Worm (Caenorhabditis elegans) whole organism, early embryonic: ENCODE data around the gene B0554.7.

ENCODE experiments used
- B0310.2 ChIP-seq: sonication (generic microtip); optimal IDR thresholded peaks from 2 replicates; lab custom pipeline; 2016; ENCODE audit warnings: mild to moderate bottlenecking, missing genetic modification characterization, missing compliant biosample characterization
- F13C5.2 ChIP-seq: sonication (generic microtip); optimal IDR thresholded peaks from 2 replicates; lab custom pipeline; 2017; ENCODE audit warnings: mild to moderate bottlenecking, missing genetic modification characterization, inconsistent platforms, missing compliant biosample characterization
- aly-1 ChIP-seq: sonication (generic microtip); optimal IDR thresholded peaks from 2 replicates; lab custom pipeline; 2016; ENCODE audit warnings: missing genetic modification characterization, missing compliant biosample characterization
- ama-1 ChIP-seq: fragments of 150-350 bp; optimal IDR thresholded peaks from 2 replicates; lab custom pipeline; 2014
- ceh-13 ChIP-seq: fragments of 200-800 bp; sonication (Bioruptor generic); optimal IDR thresholded peaks from 2 replicates; lab custom pipeline; 2018; ENCODE audit warnings: mild to moderate bottlenecking, missing genetic modification characterization, missing compliant biosample characterization
- ceh-36 ChIP-seq: sonication (generic microtip); optimal IDR thresholded peaks from 2 replicates; lab custom pipeline; 2016; ENCODE audit warnings: missing genetic modification characterization, inconsistent platforms, missing compliant biosample characterization
- ets-7 ChIP-seq: sonication (generic microtip); optimal IDR thresholded peaks from 2 replicates; lab custom pipeline; 2016; ENCODE audit warnings: missing genotype, missing genetic modification characterization, missing compliant biosample characterization
- flt-1 ChIP-seq: fragments of 200-800 bp; sonication (Bioruptor generic); IDR thresholded peaks from 2 replicates; pipeline ENCODE4 v1.3.6; 2022; ENCODE audit warnings: missing genetic modification characterization, missing compliant biosample characterization
- hmbx-1 ChIP-seq: sonication (generic microtip); optimal IDR thresholded peaks from 2 replicates; lab custom pipeline; 2016; ENCODE audit warnings: mild to moderate bottlenecking, missing genetic modification characterization, missing compliant biosample characterization
- hmg-4 ChIP-seq: fragments of 200-800 bp; sonication (Bioruptor generic); optimal IDR thresholded peaks from 2 replicates; lab custom pipeline; 2018; ENCODE audit warnings: mild to moderate bottlenecking, missing genetic modification characterization, missing compliant biosample characterization
- hnd-1 ChIP-seq: sonication (generic microtip); optimal IDR thresholded peaks from 2 replicates; lab custom pipeline; 2016; ENCODE audit warnings: missing genetic modification characterization, missing compliant biosample characterization
- pes-1 ChIP-seq: fragments of 200-800 bp; sonication (Bioruptor generic); IDR thresholded peaks from 2 replicates; pipeline ENCODE4 v1.3.6; 2022; ENCODE audit warnings: missing genetic modification reagents, missing genetic modification characterization, missing compliant biosample characterization
- scrt-1 ChIP-seq: fragments of 200-800 bp; sonication (Bioruptor generic); IDR thresholded peaks from 2 replicates; pipeline ENCODE4 v1.3.6; 2022; ENCODE audit warnings: missing genetic modification characterization, missing compliant biosample characterization
- sea-1 ChIP-seq: fragments of 200-800 bp; sonication (Bioruptor generic); conservative IDR thresholded peaks from 2 replicates; pipeline ENCODE4 v1.3.6; 2022; ENCODE audit warnings: missing genetic modification characterization, missing compliant biosample characterization
- tbx-11 ChIP-seq: fragments of 200-800 bp; sonication (Bioruptor generic); IDR thresholded peaks from 2 replicates; pipeline ENCODE4 v1.3.6; 2022; ENCODE audit warnings: missing genetic modification characterization, missing compliant biosample characterization
- tbx-37 ChIP-seq: fragments of 200-800 bp; sonication (Bioruptor generic); conservative IDR thresholded peaks from 2 replicates; pipeline ENCODE4 v1.3.6; 2022; ENCODE audit warnings: missing genetic modification reagents, missing genetic modification characterization, missing compliant biosample characterization
- tra-4 ChIP-seq: sonication (generic microtip); optimal IDR thresholded peaks from 2 replicates; lab custom pipeline; 2017; ENCODE audit warnings: missing genetic modification characterization, missing compliant biosample characterization

Gene B0554.7

ce11 chrV:462263-462662 lies 21.4 kb upstream of the B0554.7 start, which contains the start of gene nhr-202:
Gene nhr-202 (plus strand): TSS chrV:462588.
- TF ChIP-seq tbx-37 (GFP tag; lab: Robert Waterston, UW): no peak
- no peak for TF ChIP-seq aly-1 (tag; lab: Kevin White, UChicago)
- no peak for TF ChIP-seq scrt-1 (GFP tag; lab: Robert Waterston, UW)
- no peak for TF ChIP-seq flt-1 (GFP tag; lab: Robert Waterston, UW)
- no peak for TF ChIP-seq ceh-13 (GFP tag; lab: Kevin White, UChicago)
- no peak for TF ChIP-seq tra-4
- no peak for TF ChIP-seq F13C5.2 (tag; lab: Kevin White, UChicago)
- no peak for TF ChIP-seq hmg-4 (GFP tag; lab: Kevin White, UChicago)
- TF ChIP-seq ets-7 (tag; lab: Kevin White, UChicago): no peak
- no peak for TF ChIP-seq hnd-1 (tag; lab: Kevin White, UChicago)
- no peak for TF ChIP-seq ama-1 (lab: Kevin White, UChicago)
- TF ChIP-seq hmbx-1 (tag; lab: Kevin White, UChicago): no peak
- no peak for TF ChIP-seq tbx-11 (GFP tag; lab: Robert Waterston, UW)
- no peak for TF ChIP-seq B0310.2 (tag; lab: Kevin White, UChicago)

- TF ChIP-seq B0310.2 (tag; lab: Kevin White, UChicago) (no peak), tbx-37 (GFP tag; lab: Robert Waterston, UW) (no peak), hnd-1 (tag; lab: Kevin White, UChicago) (no peak), ceh-36 (tag; lab: Kevin White, UChicago) (no peak), aly-1 (tag; lab: Kevin White, UChicago) (no peak), tbx-11 (GFP tag; lab: Robert Waterston, UW) (no peak), F13C5.2 (tag; lab: Kevin White, UChicago) (no peak), hmbx-1 (tag; lab: Kevin White, UChicago) (no peak), flt-1 (GFP tag; lab: Robert Waterston, UW) (no peak), hmg-4 (GFP tag; lab: Kevin White, UChicago) (no peak), ama-1 (lab: Kevin White, UChicago) (no peak), pes-1 (GFP tag; lab: Robert Waterston, UW) (no peak), tra-4 (no peak), ceh-13 (GFP tag; lab: Kevin White, UChicago) (no peak)
Observed at ce11 chrV:459464-459863, 18.6 kb upstream of the B0554.7 start, which contains the start of gene nhr-203. Gene nhr-203 (plus strand): TSS chrV:459795.

ce11 chrV:457839-458238 lies 17.0 kb upstream of the B0554.7 start:
- TF ChIP-seq hnd-1 (tag; lab: Kevin White, UChicago) (no peak), scrt-1 (GFP tag; lab: Robert Waterston, UW) (no peak), ceh-13 (GFP tag; lab: Kevin White, UChicago) (no peak), hmbx-1 (tag; lab: Kevin White, UChicago) (no peak), tbx-37 (GFP tag; lab: Robert Waterston, UW) (no peak), ama-1 (lab: Kevin White, UChicago) (no peak), flt-1 (GFP tag; lab: Robert Waterston, UW) (no peak), tbx-11 (GFP tag; lab: Robert Waterston, UW) (no peak), ets-7 (tag; lab: Kevin White, UChicago) (no peak), hmg-4 (GFP tag; lab: Kevin White, UChicago) (no peak), sea-1 (no peak), tra-4 (no peak), ceh-36 (tag; lab: Kevin White, UChicago) (no peak), B0310.2 (tag; lab: Kevin White, UChicago) (no peak), aly-1 (tag; lab: Kevin White, UChicago) (no peak), F13C5.2 (tag; lab: Kevin White, UChicago) (no peak), pes-1 (GFP tag; lab: Robert Waterston, UW) (no peak)

ce11 chrV:453569-453968 lies 12.7 kb upstream of the B0554.7 start, which contains the start of gene nhr-98:
Gene nhr-98 (plus strand): TSS chrV:453869.
- TF ChIP-seq ceh-13 (GFP tag; lab: Kevin White, UChicago) (no peak), ama-1 (lab: Kevin White, UChicago) (no peak), hnd-1 (tag; lab: Kevin White, UChicago) (no peak), scrt-1 (GFP tag; lab: Robert Waterston, UW) (no peak), flt-1 (GFP tag; lab: Robert Waterston, UW) (no peak), tra-4 (no peak), aly-1 (tag; lab: Kevin White, UChicago) (no peak), tbx-37 (GFP tag; lab: Robert Waterston, UW) (no peak), sea-1 (no peak), F13C5.2 (tag; lab: Kevin White, UChicago) (no peak), pes-1 (GFP tag; lab: Robert Waterston, UW) (no peak), ets-7 (tag; lab: Kevin White, UChicago) (no peak), tbx-11 (GFP tag; lab: Robert Waterston, UW) (no peak), hmg-4 (GFP tag; lab: Kevin White, UChicago) (no peak), ceh-36 (tag; lab: Kevin White, UChicago) (no peak), hmbx-1 (tag; lab: Kevin White, UChicago) (no peak), B0310.2 (tag; lab: Kevin White, UChicago) (no peak)

ce11 chrV:450757-451501 lies 10.1 kb upstream of the B0554.7 start, which contains the start of gene nhr-123:
Gene nhr-123 (plus strand): TSS chrV:451451.
- TF ChIP-seq scrt-1 (GFP tag; lab: Robert Waterston, UW): no peak
- no peak for TF ChIP-seq tra-4
- TF ChIP-seq tbx-11 (GFP tag; lab: Robert Waterston, UW): no peak
- no peak for TF ChIP-seq tbx-37 (GFP tag; lab: Robert Waterston, UW)
- no peak for TF ChIP-seq pes-1 (GFP tag; lab: Robert Waterston, UW)
- TF ChIP-seq ama-1 (lab: Kevin White, UChicago): no peak
- no peak for TF ChIP-seq flt-1 (GFP tag; lab: Robert Waterston, UW)
- TF ChIP-seq hmg-4 (GFP tag; lab: Kevin White, UChicago): no peak
- TF ChIP-seq ceh-13 (GFP tag; lab: Kevin White, UChicago): no peak
- TF ChIP-seq hmbx-1 (tag; lab: Kevin White, UChicago): no peak
- TF ChIP-seq ets-7 (tag; lab: Kevin White, UChicago): no peak

- TF ChIP-seq ceh-36 (tag; lab: Kevin White, UChicago): no peak
- TF ChIP-seq hnd-1 (tag; lab: Kevin White, UChicago): no peak
- no peak for TF ChIP-seq tbx-11 (GFP tag; lab: Robert Waterston, UW)
- TF ChIP-seq scrt-1 (GFP tag; lab: Robert Waterston, UW): no peak
- no peak for TF ChIP-seq ama-1 (lab: Kevin White, UChicago)
- no peak for TF ChIP-seq tbx-37 (GFP tag; lab: Robert Waterston, UW)
- TF ChIP-seq sea-1: no peak
- TF ChIP-seq tra-4: no peak
- TF ChIP-seq flt-1 (GFP tag; lab: Robert Waterston, UW): no peak
- no peak for TF ChIP-seq hmbx-1 (tag; lab: Kevin White, UChicago)
- TF ChIP-seq B0310.2 (tag; lab: Kevin White, UChicago): no peak
- no peak for TF ChIP-seq ceh-13 (GFP tag; lab: Kevin White, UChicago)
- no peak for TF ChIP-seq aly-1 (tag; lab: Kevin White, UChicago)
- no peak for TF ChIP-seq pes-1 (GFP tag; lab: Robert Waterston, UW)
- TF ChIP-seq hmg-4 (GFP tag; lab: Kevin White, UChicago): no peak
- TF ChIP-seq ets-7 (tag; lab: Kevin White, UChicago): no peak
- no peak for TF ChIP-seq F13C5.2 (tag; lab: Kevin White, UChicago)
Observed at ce11 chrV:449685-450084, 8.9 kb upstream of the B0554.7 start, which contains the start of gene M02H5.8. Gene M02H5.8 (plus strand): TSS chrV:449981.
